Fruit fly (Drosophila melanogaster) Kc167 (cell line): ENCODE results near the gene Agpat4.

Experiments
- Myc ChIP-seq: fragments of >200 bp; optimal IDR thresholded peaks from 2 replicates; lab custom pipeline; 2017; ENCODE audit warnings: missing external identifiers
- Sin3A ChIP-seq: fragments of >200 bp; optimal IDR thresholded peaks from 2 replicates; lab custom pipeline; 2018; ENCODE audit warnings: missing external identifiers
- h ChIP-seq: fragments of >200 bp; optimal IDR thresholded peaks from 3 replicates; lab custom pipeline; 2018; ENCODE audit warnings: missing external identifiers
- insv ChIP-seq: fragments of >200 bp; optimal IDR thresholded peaks from 3 replicates; lab custom pipeline; 2018; ENCODE audit warnings: missing external identifiers
- psq ChIP-seq: fragments of >200 bp; optimal IDR thresholded peaks from 2 replicates; lab custom pipeline; 2017; ENCODE audit warnings: missing external identifiers
- ttk ChIP-seq: sonication (Bioruptor generic); optimal IDR thresholded peaks from 2 replicates; lab custom pipeline; 2017; ENCODE audit warnings: missing external identifiers

Agpat4 gene

DNA sequence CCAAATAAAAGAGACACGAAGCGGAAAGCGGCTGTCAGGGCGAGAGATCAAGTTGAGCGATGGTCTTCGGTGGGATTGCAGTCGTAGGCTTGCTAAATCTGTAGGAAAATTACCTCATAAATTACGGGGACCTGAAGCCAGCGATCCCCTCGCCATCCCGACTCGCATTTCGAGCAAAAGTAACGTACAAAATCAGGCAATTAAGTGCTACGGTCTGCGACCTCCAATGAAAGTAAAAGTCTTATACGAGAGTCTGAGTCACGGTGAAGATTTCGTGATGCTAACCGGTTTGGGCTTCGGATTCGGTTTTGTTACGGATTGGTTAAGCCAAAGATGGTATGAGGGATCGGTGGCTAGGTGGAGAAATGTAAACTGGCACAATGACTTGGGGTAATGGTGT, 41.5 kb downstream of the Agpat4 start:
- TF ChIP-seq ttk (lab: Kevin White, UChicago) (no peak), psq (lab: Kevin White, UChicago) (no peak), insv (no peak), h (lab: Kevin White, UChicago) (no peak), Sin3A (no peak), Myc (lab: Kevin White, UChicago) (no peak)

DNA sequence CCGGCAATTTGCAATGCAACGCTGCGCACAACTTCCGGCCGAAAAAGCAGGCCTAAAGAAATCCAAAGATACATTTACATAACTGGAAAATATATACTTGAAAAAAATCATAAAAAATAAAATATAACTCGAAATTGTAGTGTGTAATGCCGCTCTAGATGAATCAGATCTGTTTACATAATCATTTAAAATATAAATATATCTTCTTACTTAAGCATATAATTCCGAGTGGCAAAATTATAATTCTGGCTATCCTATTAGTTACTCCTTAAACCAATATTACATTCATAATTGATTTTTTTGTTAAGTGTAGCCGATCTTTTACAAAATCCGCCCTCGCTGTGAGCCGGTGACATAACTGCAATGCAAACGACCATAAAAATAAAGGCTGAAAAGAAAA, 41.9 kb downstream of the Agpat4 start:
- TF ChIP-seq psq (lab: Kevin White, UChicago): no peak
- no peak for TF ChIP-seq Sin3A
- no peak for TF ChIP-seq ttk (lab: Kevin White, UChicago)
- no peak for TF ChIP-seq h (lab: Kevin White, UChicago)
- no peak for TF ChIP-seq Myc (lab: Kevin White, UChicago)
- TF ChIP-seq insv: no peak

DNA sequence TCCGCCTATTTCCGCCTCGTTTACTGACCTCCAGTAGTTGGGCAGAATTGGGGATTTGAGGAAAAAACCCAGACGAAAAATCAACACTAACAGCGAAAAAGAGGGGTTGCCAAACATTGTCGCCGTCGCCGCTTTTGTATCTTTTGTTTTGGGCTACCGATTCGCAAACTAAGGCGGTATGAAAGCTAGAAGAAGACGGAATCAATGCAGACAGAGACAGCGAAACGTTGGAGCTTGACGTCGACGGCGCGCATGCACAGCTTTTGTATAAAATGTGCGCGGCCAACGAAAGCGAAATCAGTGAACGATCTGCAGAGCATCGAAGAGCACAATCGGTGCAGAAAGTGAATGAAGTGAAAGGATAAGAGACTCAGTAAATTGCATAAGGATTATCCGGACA, 42.7 kb downstream of the Agpat4 start, which contains the start of gene CG4998:
CG4998 (plus strand) TSS at position 301 of the 400 bp plus-strand sequence.
- TF ChIP-seq Sin3A (no peak), Myc (lab: Kevin White, UChicago) (no peak), h (lab: Kevin White, UChicago) (no peak), ttk (lab: Kevin White, UChicago) (no peak), insv (no peak), psq (lab: Kevin White, UChicago) (no peak)

DNA sequence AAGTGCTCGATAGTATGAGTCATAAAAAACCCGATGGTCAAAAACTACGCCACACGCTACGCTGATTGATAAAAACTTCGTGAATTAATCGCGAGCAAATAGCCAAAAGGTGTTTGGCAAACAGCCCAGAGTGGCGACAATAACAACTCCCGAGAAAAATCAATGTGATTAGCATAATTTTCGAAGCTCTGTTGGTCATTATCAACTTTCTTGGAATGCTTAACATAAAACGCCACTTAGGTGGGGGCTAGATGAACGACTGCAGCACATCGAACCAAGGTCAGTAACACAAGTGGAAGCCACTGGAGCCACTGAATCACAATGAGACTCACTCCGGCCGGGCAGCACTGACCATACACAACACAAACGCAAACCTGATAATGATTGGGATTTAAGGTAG, 43.6 kb downstream of the Agpat4 start:
- TF ChIP-seq ttk (lab: Kevin White, UChicago) (no peak), psq (lab: Kevin White, UChicago) (no peak), insv (no peak), Myc (lab: Kevin White, UChicago) (no peak), h (lab: Kevin White, UChicago) (no peak), Sin3A (no peak)

DNA sequence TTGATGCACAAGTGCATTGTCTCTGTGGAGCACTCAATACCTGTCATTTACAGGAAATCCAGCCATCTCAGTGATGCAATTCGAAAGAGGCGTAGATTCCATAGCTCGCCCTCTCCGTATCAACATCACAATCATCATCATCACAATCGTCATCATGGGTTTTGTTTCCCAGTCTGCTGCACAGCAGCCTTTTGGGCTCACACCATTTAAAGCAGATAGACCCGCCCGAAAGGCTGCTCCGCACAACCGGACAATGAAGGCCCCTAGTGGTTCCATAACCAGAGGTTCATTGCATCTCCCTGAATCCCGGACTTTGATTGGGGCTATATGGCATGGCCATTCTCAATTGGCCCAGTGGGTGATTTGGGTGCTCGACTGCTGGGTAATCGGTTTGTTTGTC, 46.5 kb downstream of the Agpat4 start:
- TF ChIP-seq h (lab: Kevin White, UChicago) (no peak), psq (lab: Kevin White, UChicago) (no peak), ttk (lab: Kevin White, UChicago) (no peak), Myc (lab: Kevin White, UChicago) (no peak), insv (no peak), Sin3A (no peak)

DNA sequence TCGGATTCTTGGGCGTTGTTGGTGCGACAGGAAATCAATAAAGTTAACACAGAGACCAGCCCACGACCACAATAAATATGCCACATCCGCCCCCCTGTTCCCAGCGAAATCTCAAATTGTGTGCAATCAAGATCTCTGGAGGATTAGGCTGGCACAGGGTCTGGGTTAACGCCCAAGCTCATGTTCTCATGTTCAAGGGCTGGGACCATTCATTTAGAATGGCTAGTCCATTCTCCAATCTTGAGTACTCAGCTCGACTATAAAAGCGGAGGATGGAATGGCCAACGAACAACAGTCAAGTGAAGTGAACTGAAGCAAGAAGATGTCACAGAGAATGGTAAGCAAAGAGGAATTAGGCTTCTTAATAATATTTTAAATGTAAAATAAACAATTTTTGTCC, 48.4 kb downstream of the Agpat4 start, which contains the start of gene CG13056:
CG13056 (plus strand) TSS at position 301 of the 400 bp plus-strand sequence.
- TF ChIP-seq Myc (lab: Kevin White, UChicago) (no peak), Sin3A (no peak), insv (no peak)

DNA sequence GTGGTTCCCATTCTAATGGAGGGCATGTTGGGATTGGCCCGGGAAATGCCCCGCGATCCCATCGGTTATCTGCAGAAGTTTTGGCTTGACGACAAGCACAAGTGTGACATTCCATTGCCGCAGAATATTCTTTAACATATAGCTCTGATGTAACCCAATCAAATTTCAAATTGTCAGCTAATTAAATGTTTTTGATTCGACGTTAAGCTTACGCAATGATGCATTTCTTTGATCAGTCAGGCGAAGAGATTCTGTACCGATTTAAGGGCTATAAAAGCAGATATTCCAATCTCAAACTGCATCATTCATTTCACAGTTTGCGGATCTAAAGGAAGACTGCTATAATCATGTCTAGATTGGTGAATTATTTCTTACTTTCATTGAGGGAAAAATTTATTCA, 49.7 kb downstream of the Agpat4 start, which contains the start of gene retinin:
retinin (plus strand) TSS at position 301 of the 400 bp plus-strand sequence.
- no peak for TF ChIP-seq Myc (lab: Kevin White, UChicago)
- TF ChIP-seq ttk (lab: Kevin White, UChicago): no peak
- no peak for TF ChIP-seq Sin3A
- no peak for TF ChIP-seq insv
- no peak for TF ChIP-seq h (lab: Kevin White, UChicago)
- TF ChIP-seq psq (lab: Kevin White, UChicago): no peak

DNA sequence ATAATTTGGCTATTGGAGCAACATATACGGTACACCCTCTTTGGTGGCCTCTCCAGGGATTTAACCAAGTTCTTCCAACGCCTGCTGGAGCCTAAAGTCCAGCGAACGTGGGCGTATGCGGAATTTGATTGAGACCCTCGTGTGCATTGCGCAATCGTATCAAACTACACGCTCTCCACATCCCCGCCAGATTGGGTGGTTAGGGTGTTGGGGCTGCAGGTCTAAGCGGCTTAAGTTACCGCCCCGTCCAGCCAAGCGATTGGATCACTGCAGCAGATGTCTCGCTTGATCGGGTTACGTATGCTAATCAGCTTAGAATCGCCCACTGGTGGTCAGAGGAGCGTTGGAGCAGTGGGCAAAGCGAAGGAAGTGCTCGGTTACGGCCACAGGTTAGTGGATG, 50.6 kb downstream of the Agpat4 start, which contains the start of gene CG33060:
CG33060 (plus strand) TSS at position 301 of the 400 bp plus-strand sequence.
- TF ChIP-seq Sin3A (no peak), ttk (lab: Kevin White, UChicago) (no peak), insv (no peak), Myc (lab: Kevin White, UChicago) (no peak), h (lab: Kevin White, UChicago) (no peak), psq (lab: Kevin White, UChicago) (no peak)

DNA sequence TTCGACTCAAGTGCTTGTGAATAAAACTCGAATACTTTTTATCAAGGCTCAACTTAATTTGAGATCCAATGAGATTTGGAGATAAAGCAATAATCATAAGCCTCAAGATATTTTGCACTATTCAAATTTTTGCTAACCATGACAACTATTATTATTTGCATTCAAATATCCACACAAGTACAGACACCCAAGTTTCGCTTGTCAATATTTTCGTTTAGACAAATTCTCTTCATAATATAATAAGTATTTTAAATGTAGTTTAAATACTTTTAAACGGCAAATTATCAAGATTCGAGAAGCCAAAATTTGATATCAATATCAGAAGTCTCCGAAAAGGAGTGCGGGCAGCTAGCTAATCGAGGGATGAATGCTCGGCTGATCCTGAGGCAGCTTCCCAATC, 51.9 kb downstream of the Agpat4 start, which contains the start of gene CG33061:
CG33061 (plus strand) TSS at position 301 of the 400 bp plus-strand sequence.
- TF ChIP-seq psq (lab: Kevin White, UChicago) (no peak), insv (no peak), ttk (lab: Kevin White, UChicago) (no peak), Sin3A (no peak), h (lab: Kevin White, UChicago) (no peak), Myc (lab: Kevin White, UChicago) (no peak)
